Worm (Caenorhabditis elegans) whole organism, young adult: ENCODE results near the gene lgc-14.

ENCODE experiments used
- B0019.2 ChIP-seq: fragments of 200-800 bp; sonication (Bioruptor generic); conservative IDR thresholded peaks from 2 replicates; pipeline ENCODE4 v1.3.6; 2022; ENCODE audit warnings: missing genetic modification reagents, missing genetic modification characterization, missing compliant biosample characterization
- B0035.1 ChIP-seq: sonication (generic microtip); optimal IDR thresholded peaks from 2 replicates; lab custom pipeline; 2016; ENCODE audit warnings: missing genetic modification characterization, mild to moderate bottlenecking, missing compliant biosample characterization, missing genotype, missing genetic modification reagents
- B0261.1 ChIP-seq: sonication (generic microtip); optimal IDR thresholded peaks from 2 replicates; lab custom pipeline; 2016; ENCODE audit warnings: mild to moderate bottlenecking, missing genetic modification characterization, moderate library complexity, missing compliant biosample characterization
- C06A6.2 ChIP-seq: fragments of 200-800 bp; sonication (Bioruptor generic); conservative IDR thresholded peaks from 2 replicates; pipeline ENCODE4 v1.3.6; 2022; ENCODE audit warnings: missing genetic modification characterization, missing compliant biosample characterization
- F39B2.1 ChIP-seq: fragments of 200-800 bp; sonication (Bioruptor generic); IDR thresholded peaks from 2 replicates; pipeline ENCODE4 v1.3.6; 2022; ENCODE audit warnings: missing genetic modification reagents, missing genetic modification characterization, missing compliant biosample characterization
- F57A8.1 ChIP-seq: fragments of 200-800 bp; sonication (Bioruptor generic); optimal IDR thresholded peaks from 2 replicates; lab custom pipeline; 2018; ENCODE audit warnings: mild to moderate bottlenecking, missing genetic modification characterization, moderate library complexity, missing compliant biosample characterization
- F57C9.4 ChIP-seq: sonication (generic microtip); optimal IDR thresholded peaks from 2 replicates; lab custom pipeline; 2017; ENCODE audit warnings: mild to moderate bottlenecking, missing genetic modification characterization, missing compliant biosample characterization
- K12H6.12 ChIP-seq: fragments of 200-800 bp; sonication (Bioruptor generic); optimal IDR thresholded peaks from 2 replicates; lab custom pipeline; 2018; ENCODE audit warnings: mild to moderate bottlenecking, missing genetic modification characterization, missing compliant biosample characterization
- Y53F4B.3 ChIP-seq: fragments of 200-800 bp; sonication (Bioruptor generic); IDR thresholded peaks from 2 replicates; pipeline ENCODE4 v1.3.6; 2022; ENCODE audit warnings: missing genetic modification reagents, missing genetic modification characterization, missing compliant biosample characterization
- aptf-2 ChIP-seq: fragments of 200-800 bp; sonication (Bioruptor generic); conservative IDR thresholded peaks from 2 replicates; pipeline ENCODE4 v1.3.6; 2022; ENCODE audit warnings: missing genetic modification reagents, missing genetic modification characterization, missing compliant biosample characterization
- aptf-3 ChIP-seq: fragments of 200-800 bp; sonication (Bioruptor generic); IDR thresholded peaks from 2 replicates; pipeline ENCODE4 v1.3.6; 2022; ENCODE audit warnings: missing genetic modification characterization, missing compliant biosample characterization
- attf-5 ChIP-seq: fragments of 200-800 bp; sonication (Bioruptor generic); optimal IDR thresholded peaks from 2 replicates; lab custom pipeline; 2018; ENCODE audit warnings: mild to moderate bottlenecking, missing genetic modification characterization, missing compliant biosample characterization
- cebp-1 ChIP-seq, 2 experiments: fragments of 200-800 bp in 1 of 2; sonication (Bioruptor generic) in 1 of 2; sonication (generic microtip) in 1 of 2; IDR thresholded peaks in 1 of 2; optimal IDR thresholded peaks in 1 of 2; 2 replicates each; pipeline versions ENCODE4 v1.3.6 to Lab custom; 2017 to 2022; ENCODE audit warnings: missing compliant biosample characterization in 2 of 2, missing genetic modification characterization in 2 of 2, mild to moderate bottlenecking in 1 of 2, missing genetic modification reagents in 1 of 2, moderate library complexity in 1 of 2
- ceh-27 ChIP-seq: fragments of 200-800 bp; sonication (Bioruptor generic); optimal IDR thresholded peaks from 2 replicates; lab custom pipeline; 2018; ENCODE audit warnings: mild to moderate bottlenecking, missing genetic modification characterization, moderate library complexity, missing compliant biosample characterization
- ceh-91 ChIP-seq: fragments of 200-800 bp; sonication (Bioruptor generic); IDR thresholded peaks from 2 replicates; pipeline ENCODE4 v1.3.6; 2022; ENCODE audit warnings: missing genetic modification reagents, missing genetic modification characterization, missing compliant biosample characterization
- dpff-1 ChIP-seq: sonication (generic microtip); optimal IDR thresholded peaks from 2 replicates; lab custom pipeline; 2017; ENCODE audit warnings: mild to moderate bottlenecking, missing genetic modification characterization, missing compliant biosample characterization
- hrde-1 ChIP-seq: sonication (generic microtip); optimal IDR thresholded peaks from 2 replicates; lab custom pipeline; 2016; ENCODE audit warnings: missing genetic modification characterization, mild to moderate bottlenecking, missing compliant biosample characterization, moderate library complexity, missing genotype, missing genetic modification reagents, borderline replicate concordance
- lag-1 ChIP-seq: fragments of 200-800 bp; sonication (Bioruptor generic); IDR thresholded peaks from 2 replicates; pipeline ENCODE4 v1.3.6; 2022; ENCODE audit warnings: missing genetic modification reagents, missing genetic modification characterization, missing compliant biosample characterization
- lin-26 ChIP-seq: fragments of 200-800 bp; sonication (Bioruptor generic); IDR thresholded peaks from 2 replicates; pipeline ENCODE4 v1.3.6; 2022; ENCODE audit warnings: missing genetic modification reagents, missing genetic modification characterization, missing compliant biosample characterization
- madf-10 ChIP-seq: sonication (generic microtip); optimal IDR thresholded peaks from 2 replicates; lab custom pipeline; 2016; ENCODE audit warnings: mild to moderate bottlenecking, missing genetic modification characterization, missing compliant biosample characterization
- madf-6 ChIP-seq: fragments of 200-800 bp; sonication (Bioruptor generic); IDR thresholded peaks from 2 replicates; pipeline ENCODE4 v1.3.6; 2022; ENCODE audit warnings: missing genetic modification reagents, missing genetic modification characterization, missing compliant biosample characterization
- nhr-120 ChIP-seq: fragments of 200-800 bp; sonication (Bioruptor generic); IDR thresholded peaks from 2 replicates; pipeline ENCODE4 v1.3.6; 2022; ENCODE audit warnings: missing genetic modification characterization, missing compliant biosample characterization
- nhr-27 ChIP-seq: fragments of 200-800 bp; sonication (Bioruptor generic); optimal IDR thresholded peaks from 2 replicates; lab custom pipeline; 2018; ENCODE audit warnings: mild to moderate bottlenecking, missing genetic modification characterization, moderate library complexity, missing compliant biosample characterization
- pha-4 ChIP-seq: fragments of 150-350 bp; sonication (generic microtip); optimal IDR thresholded peaks from 2 replicates; lab custom pipeline; 2014; ENCODE audit warnings: missing biosample characterization, missing genetic modification reagents, missing genetic modification characterization
- rcor-1 ChIP-seq: fragments of 200-800 bp; sonication (Bioruptor generic); IDR thresholded peaks from 2 replicates; pipeline ENCODE4 v1.3.6; 2022; ENCODE audit warnings: missing genetic modification reagents, missing genetic modification characterization, missing compliant biosample characterization
- rec-8 ChIP-seq, 2 experiments: sonication (generic microtip); optimal IDR thresholded peaks; 2 replicates each; lab custom pipeline; 2016; ENCODE audit warnings: mild to moderate bottlenecking in 2 of 2, missing genetic modification characterization in 2 of 2, missing genetic modification reagents in 2 of 2, missing genotype in 2 of 2, missing biosample characterization in 1 of 2, missing compliant biosample characterization in 1 of 2, moderate library complexity in 1 of 2
- snpc-3.4 ChIP-seq: sonication (generic microtip); optimal IDR thresholded peaks from 2 replicates; lab custom pipeline; 2017; ENCODE audit warnings: missing genetic modification characterization, mild to moderate bottlenecking, missing compliant biosample characterization, antibody characterized with exemption, moderate library complexity, missing genotype, missing genetic modification reagents
- somi-1 ChIP-seq: fragments of 200-800 bp; sonication (Bioruptor generic); optimal IDR thresholded peaks from 2 replicates; lab custom pipeline; 2018; ENCODE audit warnings: mild to moderate bottlenecking, missing genetic modification characterization, missing compliant biosample characterization
- sptf-2 ChIP-seq: fragments of 200-800 bp; sonication (Bioruptor generic); optimal IDR thresholded peaks from 2 replicates; lab custom pipeline; 2018; ENCODE audit warnings: mild to moderate bottlenecking, missing genetic modification characterization, missing compliant biosample characterization
- tbp1 ChIP-seq: fragments of 200-800 bp; sonication (Bioruptor generic); optimal IDR thresholded peaks from 2 replicates; lab custom pipeline; 2018; ENCODE audit warnings: mild to moderate bottlenecking, missing genetic modification characterization, missing compliant biosample characterization
- ztf-26 ChIP-seq: sonication (generic microtip); optimal IDR thresholded peaks from 2 replicates; lab custom pipeline; 2017; ENCODE audit warnings: missing genetic modification characterization, missing compliant biosample characterization
- ztf-28 ChIP-seq: fragments of 200-800 bp; sonication (Bioruptor generic); IDR thresholded peaks from 2 replicates; pipeline ENCODE4 v1.3.6; 2022; ENCODE audit warnings: missing genetic modification reagents, missing genetic modification characterization, missing compliant biosample characterization

Gene lgc-14

DNA sequence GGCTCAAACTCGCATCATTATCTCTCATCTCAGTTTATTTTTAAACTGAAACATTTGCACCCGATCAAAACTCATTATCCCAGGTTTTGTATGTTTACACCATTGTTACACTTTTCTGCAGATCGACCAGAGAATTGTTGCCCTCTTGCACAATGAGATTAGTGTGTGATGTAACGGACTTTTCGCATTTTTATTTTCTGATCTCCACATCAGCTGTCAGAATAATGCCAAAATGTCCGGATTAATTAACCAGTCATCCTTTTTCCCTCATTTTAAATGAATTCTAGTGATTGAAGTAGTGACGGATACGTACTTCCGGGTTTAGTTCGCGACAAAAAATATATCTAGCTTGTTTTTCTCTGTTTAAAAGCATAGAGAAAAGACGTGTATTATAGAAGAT is 47.3 kb downstream of the lgc-14 start:
- TF ChIP-seq lin-26, result no peak
- TF ChIP-seq somi-1, result no peak
- no peak for TF ChIP-seq B0019.2 (GFP tag; lab: Robert Waterston, UW)
- TF ChIP-seq snpc-3.4 (tag; lab: Kevin White, UChicago), result no peak
- TF ChIP-seq Y53F4B.3 (GFP tag; lab: Robert Waterston, UW), result no peak
- TF ChIP-seq ztf-26 (tag; lab: Kevin White, UChicago), result no peak
- no peak for TF ChIP-seq F57A8.1 (GFP tag; lab: Kevin White, UChicago)
- no peak for TF ChIP-seq ztf-28
- TF ChIP-seq F39B2.1 (GFP tag; lab: Robert Waterston, UW), result no peak
- TF ChIP-seq, all 124 proteins: peak for 0

DNA sequence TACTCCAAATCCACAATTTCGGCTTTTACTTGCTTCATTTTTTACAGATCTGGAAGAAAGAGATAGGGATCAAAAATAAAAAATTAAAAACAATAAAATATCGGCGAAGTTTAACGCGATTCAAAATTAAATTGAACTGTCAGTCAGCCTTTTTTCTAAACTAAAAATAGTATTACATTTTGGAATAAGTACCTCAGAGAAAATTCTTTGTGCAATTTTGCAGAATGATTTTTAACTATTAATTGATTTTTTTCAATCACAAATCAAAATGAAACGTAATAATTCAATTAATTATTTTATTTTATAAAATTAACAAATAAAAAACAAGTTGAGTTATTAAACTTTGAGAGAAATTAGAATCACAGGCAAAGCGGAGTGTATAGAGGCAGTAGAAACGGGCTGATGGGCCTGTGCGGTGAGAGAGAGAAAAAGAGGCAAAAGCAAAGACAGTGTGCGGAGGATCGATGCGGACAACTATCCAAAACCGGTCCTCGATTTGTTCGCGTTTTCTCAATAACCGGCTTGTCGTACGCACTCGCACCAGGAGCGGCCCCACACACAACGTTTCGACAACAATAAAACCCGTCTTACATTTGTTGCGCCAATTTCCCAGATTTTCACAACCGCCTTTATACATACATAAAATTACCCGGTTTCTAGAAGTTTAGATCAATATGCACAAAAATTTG is 48.8 kb downstream of the lgc-14 start, which contains the start of gene F57G12.2:
Gene F57G12.2, minus strand, starts transcription at position 51 of the 689 bp plus-strand sequence.
- no peak for TF ChIP-seq ceh-91 (GFP tag; lab: Robert Waterston, UW)
- no peak for TF ChIP-seq sptf-2 (GFP tag; lab: Kevin White, UChicago)
- TF ChIP-seq lag-1, result no peak
- no peak for TF ChIP-seq attf-5
- TF ChIP-seq F57C9.4 (tag; lab: Kevin White, UChicago), result no peak
- TF ChIP-seq aptf-2 (GFP tag; lab: Robert Waterston, UW), result no peak
- no peak for TF ChIP-seq B0035.1 (tag; lab: Kevin White, UChicago)
- no peak for TF ChIP-seq madf-10 (tag; lab: Kevin White, UChicago)
- TF ChIP-seq tbp1 (GFP tag; lab: Kevin White, UChicago), result no peak
- TF ChIP-seq cebp-1 (GFP tag; IDR thresholded peaks at IDR 0.05; lab: Robert Waterston, UW), result no peak
- no peak for TF ChIP-seq cebp-1 (tag; optimal IDR thresholded peaks at IDR 0.05; lab: Kevin White, UChicago)

DNA sequence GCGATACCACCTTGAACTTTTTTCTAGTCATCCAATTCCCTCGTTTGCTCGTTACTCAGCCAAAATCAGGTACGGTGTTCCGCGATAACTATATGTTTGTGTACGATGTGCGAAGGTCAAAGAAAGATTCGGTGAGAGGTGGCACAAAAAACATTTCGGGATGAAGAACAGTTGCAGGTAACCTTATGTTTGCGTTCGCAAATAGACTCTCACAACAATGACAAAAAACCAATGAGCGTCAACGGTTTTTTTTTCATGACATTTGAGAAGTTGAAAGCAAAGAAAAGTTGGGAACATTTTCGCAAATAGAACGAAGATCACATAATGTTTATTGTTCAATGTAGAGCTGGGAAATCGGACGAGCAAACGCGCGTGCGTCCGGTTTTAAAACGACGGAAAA is 51.3 kb downstream of the lgc-14 start:
- TF ChIP-seq K12H6.12 (tag; lab: Kevin White, UChicago) (no peak), aptf-3 (no peak), ceh-27 (GFP tag; lab: Kevin White, UChicago) (no peak), rcor-1 (GFP tag; lab: Robert Waterston, UW) (no peak), B0261.1 (no peak), hrde-1 (no peak), pha-4 (no peak), nhr-120 (no peak), madf-6 (GFP tag; lab: Robert Waterston, UW) (no peak), C06A6.2 (no peak), dpff-1 (tag; lab: Kevin White, UChicago) (no peak), rec-8 (tag; optimal IDR thresholded peaks at IDR 0.05; lab: Kevin White, UChicago) (no peak), nhr-27 (no peak)
